Fruit fly (Drosophila melanogaster): ENCODE data around the gene mex1.

- no peak for TF ChIP-seq CG13204 (GFP tag; optimal IDR thresholded peaks at IDR 0.05)
- peak; percentile 68 for TF ChIP-seq EcR (GFP tag; optimal IDR thresholded peaks at IDR 0.05)
Measured at dm6 chr3L:15568748-15569147, 49.4 kb upstream of the mex1 start.

Data from whole organism, pupa.